Worm (Caenorhabditis elegans): ENCODE results near the gene haly-1.

Gene haly-1

DNA sequence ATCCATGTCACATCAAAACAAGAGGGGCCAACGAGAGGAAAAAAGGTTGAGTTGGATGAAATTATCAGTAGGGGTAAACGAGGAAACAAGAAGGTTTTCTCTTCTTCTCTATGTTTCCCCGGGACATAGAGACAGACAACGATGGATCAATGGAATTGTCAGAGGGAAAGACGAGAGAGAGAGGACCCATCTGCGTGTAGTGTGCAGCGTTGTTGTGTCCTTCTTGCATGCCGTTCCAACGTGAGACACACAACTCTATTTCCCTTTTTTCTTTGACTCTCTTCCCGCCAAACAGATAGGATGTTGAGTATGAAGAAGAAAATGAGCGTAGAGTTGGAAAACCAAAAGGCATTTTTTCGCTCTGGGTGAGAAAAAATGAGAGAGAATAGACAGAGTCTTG is 4.6 kb upstream of the haly-1 start (continued):
- TF ChIP-seq ama-1 (optimal IDR thresholded peaks at IDR 0.05) (no peak), nhr-67 (tag; optimal IDR thresholded peaks at IDR 0.05) (no peak), tbx-2 (tag; optimal IDR thresholded peaks at IDR 0.05) (no peak), R02D3.7 (tag; optimal IDR thresholded peaks at IDR 0.05) (no peak), pqm-1 (tag; optimal IDR thresholded peaks at IDR 0.05) (no peak), pha-4 (tag; optimal IDR thresholded peaks at IDR 0.05) (peak; percentile 23), zag-1 (tag; optimal IDR thresholded peaks at IDR 0.05) (no peak), ceh-9 (tag; optimal IDR thresholded peaks at IDR 0.05) (no peak)

DNA sequence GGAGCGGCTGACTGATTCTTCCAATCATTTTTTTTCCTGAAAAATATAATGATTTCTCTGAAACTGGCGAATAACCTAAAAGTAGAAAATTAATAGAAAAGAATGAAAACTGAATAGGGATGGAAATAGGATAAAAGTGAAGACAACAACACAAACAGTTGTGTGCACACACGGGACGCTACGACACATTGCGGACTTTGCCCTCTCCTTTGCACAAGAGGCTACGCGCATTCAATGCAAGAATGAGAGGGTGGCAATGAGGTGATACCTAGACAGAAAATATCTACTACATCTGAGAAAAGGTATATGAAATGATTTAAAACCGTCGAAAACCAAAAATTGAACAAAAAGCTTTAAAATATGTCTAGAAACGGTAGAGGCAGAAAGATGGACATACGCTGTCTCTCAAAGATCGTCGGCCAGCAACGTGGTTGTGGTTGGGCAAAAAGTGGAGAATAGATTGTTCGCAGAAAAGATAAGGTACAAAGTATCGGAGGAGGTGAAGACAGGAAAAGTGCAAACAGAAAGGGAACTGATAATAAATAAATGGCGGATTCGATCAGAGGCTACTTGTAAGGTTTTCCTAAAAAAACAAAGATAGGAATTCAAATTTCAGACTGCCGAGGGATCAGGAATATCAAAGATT is 3.8 kb upstream of the haly-1 start, which contains the start of gene suca-1:
Gene suca-1 (minus strand): TSS at position 36 of the 646 bp plus-strand sequence.
- TF ChIP-seq nhr-237 (tag; optimal IDR thresholded peaks at IDR 0.05) (no peak), elt-1 (tag; optimal IDR thresholded peaks at IDR 0.05) (no peak), hmg-11 (tag; optimal IDR thresholded peaks at IDR 0.05) (peak; percentile 39), lin-15B (tag; optimal IDR thresholded peaks at IDR 0.05) (no peak), egl-5 (tag; optimal IDR thresholded peaks at IDR 0.05) (peak; percentile 36), unc-62 (GFP tag; optimal IDR thresholded peaks at IDR 0.05) (no peak), fos-1 (tag; optimal IDR thresholded peaks at IDR 0.05) (no peak), nhr-28 (tag; optimal IDR thresholded peaks at IDR 0.05) (no peak), skn-1 (tag; optimal IDR thresholded peaks at IDR 0.05) (no peak), ztf-11 (tag; optimal IDR thresholded peaks at IDR 0.05) (no peak), ZK546.5 (tag; optimal IDR thresholded peaks at IDR 0.05) (no peak), nhr-12 (tag; optimal IDR thresholded peaks at IDR 0.05) (no peak), zag-1 (tag; optimal IDR thresholded peaks at IDR 0.05) (no peak), ceh-16 (tag; optimal IDR thresholded peaks at IDR 0.05) (no peak), ceh-9 (tag; optimal IDR thresholded peaks at IDR 0.05) (no peak), pha-4 (tag; optimal IDR thresholded peaks at IDR 0.05) (no peak), nhr-23 (tag; optimal IDR thresholded peaks at IDR 0.05) (peak; percentile 44), ama-1 (optimal IDR thresholded peaks at IDR 0.05) (no peak), elt-2 (tag; optimal IDR thresholded peaks at IDR 0.05) (peak; percentile 68), nhr-25 (tag; optimal IDR thresholded peaks at IDR 0.05) (peak; percentile 67), egl-27 (tag; optimal IDR thresholded peaks at IDR 0.05) (no peak), elt-3 (tag; optimal IDR thresholded peaks at IDR 0.05) (no peak), pqm-1 (tag; optimal IDR thresholded peaks at IDR 0.05) (no peak), nhr-43 (tag; optimal IDR thresholded peaks at IDR 0.05; ENCODE audit: poor library complexity, severe bottlenecking) (peak; percentile 11), aly-2 (tag; optimal IDR thresholded peaks at IDR 0.05) (no peak), ceh-28 (tag; optimal IDR thresholded peaks at IDR 0.05) (no peak), snpc-4 (tag; optimal IDR thresholded peaks at IDR 0.05) (peak; percentile 4), mml-1 (tag; optimal IDR thresholded peaks at IDR 0.05) (no peak), nhr-67 (tag; optimal IDR thresholded peaks at IDR 0.05) (no peak), nhr-77 (tag; optimal IDR thresholded peaks at IDR 0.05) (no peak), fkh-10 (GFP tag; optimal IDR thresholded peaks at IDR 0.05) (no peak)

DNA sequence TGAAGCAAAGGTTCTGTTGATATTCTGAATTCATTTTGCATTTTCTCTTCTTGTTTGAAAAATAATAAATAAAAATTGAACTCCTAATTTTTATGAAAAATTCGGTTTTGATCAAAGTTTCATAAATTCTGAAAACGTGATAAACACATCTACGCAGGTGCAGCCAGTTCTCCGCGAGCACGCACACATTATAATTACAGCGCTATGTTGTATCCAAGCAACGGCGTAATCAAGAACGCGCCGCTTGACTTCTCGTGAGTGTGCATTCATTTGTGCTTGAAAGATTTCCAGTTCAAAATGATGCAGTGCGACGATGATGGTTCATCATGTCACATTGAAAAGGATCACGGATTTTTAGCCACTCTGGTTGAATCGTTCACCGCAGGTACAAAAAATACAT is 4.5 kb downstream of the haly-1 start, which contains the start of gene F47B10.3:
Gene F47B10.3 (plus strand): TSS at position 301 of the 400 bp plus-strand sequence.
- TF ChIP-seq fkh-10 (GFP tag; optimal IDR thresholded peaks at IDR 0.05) (no peak), sea-2 (GFP tag; optimal IDR thresholded peaks at IDR 0.05) (no peak), nhr-28 (tag; optimal IDR thresholded peaks at IDR 0.05) (no peak)

DNA sequence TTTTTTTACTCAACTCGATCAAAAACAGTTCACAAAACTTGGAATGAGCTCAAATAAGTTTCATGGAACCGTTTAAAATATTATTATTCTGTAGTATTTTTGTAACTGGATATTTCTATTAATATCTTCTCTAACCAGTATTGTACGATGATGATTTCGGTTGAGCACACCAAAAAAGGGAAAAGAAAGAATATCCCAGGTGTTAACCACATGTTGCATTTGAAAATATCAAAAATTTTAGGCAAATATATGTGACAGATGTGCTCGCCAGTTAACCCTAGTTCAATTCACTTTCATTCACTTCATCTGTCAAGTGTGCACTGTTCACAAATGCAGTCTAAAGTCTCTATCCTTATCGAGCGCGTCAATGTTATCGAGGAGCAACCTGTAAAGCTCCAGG is 5.4 kb downstream of the haly-1 start, which contains the start of gene F47B10.4:
Gene F47B10.4 (plus strand): TSS at position 301 of the 400 bp plus-strand sequence.
- TF ChIP-seq pha-4 (tag; optimal IDR thresholded peaks at IDR 0.05) (no peak), fos-1 (tag; optimal IDR thresholded peaks at IDR 0.05) (no peak), nhr-25 (tag; optimal IDR thresholded peaks at IDR 0.05) (no peak), nhr-12 (tag; optimal IDR thresholded peaks at IDR 0.05) (no peak), hmg-11 (tag; optimal IDR thresholded peaks at IDR 0.05) (no peak), ceh-9 (tag; optimal IDR thresholded peaks at IDR 0.05) (no peak), pqm-1 (tag; optimal IDR thresholded peaks at IDR 0.05) (no peak), ceh-82 (tag; optimal IDR thresholded peaks at IDR 0.05) (no peak), elt-3 (tag; optimal IDR thresholded peaks at IDR 0.05) (no peak), snpc-4 (tag; optimal IDR thresholded peaks at IDR 0.05) (no peak), elt-2 (tag; optimal IDR thresholded peaks at IDR 0.05) (no peak), elt-1 (tag; optimal IDR thresholded peaks at IDR 0.05) (no peak), unc-62 (GFP tag; optimal IDR thresholded peaks at IDR 0.05) (no peak)

All from whole organism, L3 larva.